Fruit fly (Drosophila melanogaster) whole organism, wandering third instar larva: Measurements from ENCODE around the gene CG7215.

Source experiments
- Abd-B ChIP-seq: fragments of >200 bp; optimal IDR thresholded peaks from 2 replicates; lab custom pipeline; 2017; ENCODE audit warnings: missing biosample characterization, missing genetic modification characterization
- CG32264 ChIP-seq: fragments of 200-800 bp; sonication (Bioruptor generic); optimal IDR thresholded peaks from 2 replicates; lab custom pipeline; 2016; ENCODE audit warnings: missing biosample characterization, missing genetic modification characterization
- CG9705 ChIP-seq: fragments of 200-800 bp; sonication (Bioruptor generic); optimal IDR thresholded peaks from 2 replicates; lab custom pipeline; 2018; ENCODE audit warnings: missing biosample characterization, mild to moderate bottlenecking, missing genetic modification characterization
- Dfd ChIP-seq: fragments of >200 bp; optimal IDR thresholded peaks from 2 replicates; lab custom pipeline; 2017; ENCODE audit warnings: missing biosample characterization, missing genetic modification characterization
- Dif ChIP-seq: fragments of 200-275, 200-300 bp; sonication (Bioruptor generic); optimal IDR thresholded peaks from 2 replicates; lab custom pipeline; 2018; ENCODE audit warnings: missing biosample characterization, missing genetic modification characterization; ENCODE audit not compliant: partially characterized antibody
- GATAd ChIP-seq: sonication (Bioruptor generic); optimal IDR thresholded peaks from 2 replicates; lab custom pipeline; 2016; ENCODE audit warnings: missing biosample characterization, missing genetic modification characterization
- HLH106 ChIP-seq: fragments of 200-800 bp; optimal IDR thresholded peaks from 3 replicates; lab custom pipeline; 2019; ENCODE audit warnings: missing biosample characterization, mild to moderate bottlenecking, missing genetic modification characterization, moderate library complexity
- Hnf4 ChIP-seq: fragments of 200-800 bp; sonication (Bioruptor generic); optimal IDR thresholded peaks from 2 replicates; lab custom pipeline; 2016; ENCODE audit warnings: missing biosample characterization, mild to moderate bottlenecking, missing genetic modification characterization
- Hr78 ChIP-seq: fragments of >200 bp; optimal IDR thresholded peaks from 2 replicates; lab custom pipeline; 2017; ENCODE audit warnings: missing biosample characterization, missing genetic modification characterization
- Hr83 ChIP-seq: fragments of 200-300 bp; sonication (Bioruptor generic); optimal IDR thresholded peaks from 2 replicates; lab custom pipeline; 2016; ENCODE audit warnings: missing biosample characterization, mild to moderate bottlenecking, missing genetic modification characterization, moderate library complexity; ENCODE audit not compliant: poor library complexity, severe bottlenecking
- Jra ChIP-seq: sonication (Bioruptor generic); optimal IDR thresholded peaks from 2 replicates; lab custom pipeline; 2016; ENCODE audit warnings: missing biosample characterization, missing genetic modification characterization
- Mio ChIP-seq: sonication (Bioruptor generic); optimal IDR thresholded peaks from 2 replicates; lab custom pipeline; 2016; ENCODE audit warnings: missing biosample characterization, missing genetic modification characterization
- Myc ChIP-seq: fragments of >200 bp; optimal IDR thresholded peaks from 2 replicates; lab custom pipeline; 2017
- N ChIP-seq: fragments of >200 bp; optimal IDR thresholded peaks from 2 replicates; lab custom pipeline; 2018; ENCODE audit warnings: missing biosample characterization, missing external identifiers, missing genetic modification characterization
- OdsH ChIP-seq: fragments of 200-800 bp; sonication (Bioruptor generic); optimal IDR thresholded peaks from 2 replicates; lab custom pipeline; 2016; ENCODE audit warnings: missing biosample characterization, mild to moderate bottlenecking, missing genetic modification characterization
- Rel ChIP-seq, 2 experiments: fragments of 200-800 bp; sonication (Bioruptor generic) in 1 of 2; optimal IDR thresholded peaks; 2 replicates in 1 of 2; 3 replicates in 1 of 2; lab custom pipeline; 2016 to 2019; ENCODE audit warnings: mild to moderate bottlenecking in 2 of 2, missing biosample characterization in 2 of 2, missing genetic modification characterization in 2 of 2, moderate library complexity in 1 of 2
- Sp1 ChIP-seq: fragments of 200-800 bp; sonication (Bioruptor generic); optimal IDR thresholded peaks from 3 replicates; lab custom pipeline; 2019; ENCODE audit warnings: missing biosample characterization, mild to moderate bottlenecking, missing genetic modification characterization, moderate library complexity
- Vsx2 ChIP-seq: fragments of 200-300, 225-300 bp; sonication (Bioruptor generic); optimal IDR thresholded peaks from 2 replicates; lab custom pipeline; 2018; ENCODE audit warnings: missing biosample characterization, missing genetic modification characterization; ENCODE audit not compliant: partially characterized antibody
- br ChIP-seq: fragments of 200-800 bp; sonication (Bioruptor generic); optimal IDR thresholded peaks from 2 replicates; lab custom pipeline; 2016; ENCODE audit warnings: missing biosample characterization, missing genetic modification characterization
- brk ChIP-seq: fragments of 200-800 bp; sonication (Bioruptor generic); optimal IDR thresholded peaks from 2 replicates; lab custom pipeline; 2016; ENCODE audit warnings: missing biosample characterization, mild to moderate bottlenecking, missing genetic modification characterization
- dl ChIP-seq, 2 experiments: fragments of 175-275, 200-275 bp in 1 of 2; fragments of 200-275 bp in 1 of 2; sonication (Bioruptor generic); optimal IDR thresholded peaks; lab custom pipeline; 2018; ENCODE audit warnings: mild to moderate bottlenecking in 2 of 2, missing biosample characterization in 2 of 2, missing genetic modification characterization in 2 of 2, moderate library complexity in 2 of 2; ENCODE audit not compliant: partially characterized antibody in 2 of 2, insufficient read depth in 1 of 2
- dmrt93B ChIP-seq: fragments of 200-800 bp; sonication (Bioruptor generic); optimal IDR thresholded peaks from 2 replicates; lab custom pipeline; 2018; ENCODE audit warnings: missing biosample characterization, mild to moderate bottlenecking, missing genetic modification characterization
- dsf ChIP-seq: sonication (Bioruptor generic); optimal IDR thresholded peaks from 2 replicates; lab custom pipeline; 2016; ENCODE audit warnings: missing biosample characterization, missing genetic modification characterization, borderline replicate concordance
- ey ChIP-seq: fragments of 200-800 bp; sonication (Bioruptor generic); optimal IDR thresholded peaks from 2 replicates; lab custom pipeline; 2016; ENCODE audit warnings: missing biosample characterization, missing genetic modification characterization
- foxo ChIP-seq, 2 experiments: fragments of 200-800 bp; sonication (Bioruptor generic); optimal IDR thresholded peaks; 2 replicates in 1 of 2; 3 replicates in 1 of 2; lab custom pipeline; 2016 to 2017; ENCODE audit warnings: missing biosample characterization in 2 of 2, missing genetic modification characterization in 2 of 2
- fru ChIP-seq: fragments of 200-800 bp; sonication (Bioruptor generic); optimal IDR thresholded peaks from 3 replicates; lab custom pipeline; 2016; ENCODE audit warnings: missing biosample characterization, mild to moderate bottlenecking, missing genetic modification characterization
- h ChIP-seq: fragments of 200-800 bp; sonication (Bioruptor generic); optimal IDR thresholded peaks from 3 replicates; lab custom pipeline; 2016; ENCODE audit warnings: missing biosample characterization, mild to moderate bottlenecking, missing genetic modification characterization
- jim ChIP-seq: fragments of 175-275, 200-325 bp; sonication (Bioruptor generic); optimal IDR thresholded peaks from 2 replicates; lab custom pipeline; 2016; ENCODE audit warnings: missing biosample characterization, mild to moderate bottlenecking, missing genetic modification characterization
- lola ChIP-seq: fragments of >200 bp; optimal IDR thresholded peaks from 2 replicates; lab custom pipeline; 2017; ENCODE audit warnings: missing biosample characterization, missing genetic modification characterization
- pan ChIP-seq: fragments of >200 bp; optimal IDR thresholded peaks from 2 replicates; lab custom pipeline; 2017
- psq ChIP-seq: fragments of 200-800 bp; sonication (Bioruptor generic); optimal IDR thresholded peaks from 3 replicates; lab custom pipeline; 2017; ENCODE audit warnings: missing biosample characterization, mild to moderate bottlenecking, missing genetic modification characterization, moderate library complexity
- rgr ChIP-seq: fragments of 200-800 bp; sonication (Bioruptor generic); optimal IDR thresholded peaks from 3 replicates; lab custom pipeline; 2016; ENCODE audit warnings: missing biosample characterization, mild to moderate bottlenecking, missing genetic modification characterization
- sage ChIP-seq: fragments of 200-800 bp; sonication (Bioruptor generic); optimal IDR thresholded peaks from 2 replicates; lab custom pipeline; 2016; ENCODE audit warnings: missing biosample characterization, mild to moderate bottlenecking, missing genetic modification characterization
- sv ChIP-seq: fragments of 200-800 bp; sonication (Bioruptor generic); optimal IDR thresholded peaks from 3 replicates; lab custom pipeline; 2016; ENCODE audit warnings: missing biosample characterization, missing genetic modification characterization
- usp ChIP-seq: fragments of >200 bp; optimal IDR thresholded peaks from 2 replicates; lab custom pipeline; 2017; ENCODE audit warnings: missing biosample characterization, missing genetic modification characterization
- woc ChIP-seq: sonication (Bioruptor generic); optimal IDR thresholded peaks from 2 replicates; lab custom pipeline; 2016; ENCODE audit warnings: missing biosample characterization, mild to moderate bottlenecking, missing genetic modification characterization

CG7215 gene

DNA sequence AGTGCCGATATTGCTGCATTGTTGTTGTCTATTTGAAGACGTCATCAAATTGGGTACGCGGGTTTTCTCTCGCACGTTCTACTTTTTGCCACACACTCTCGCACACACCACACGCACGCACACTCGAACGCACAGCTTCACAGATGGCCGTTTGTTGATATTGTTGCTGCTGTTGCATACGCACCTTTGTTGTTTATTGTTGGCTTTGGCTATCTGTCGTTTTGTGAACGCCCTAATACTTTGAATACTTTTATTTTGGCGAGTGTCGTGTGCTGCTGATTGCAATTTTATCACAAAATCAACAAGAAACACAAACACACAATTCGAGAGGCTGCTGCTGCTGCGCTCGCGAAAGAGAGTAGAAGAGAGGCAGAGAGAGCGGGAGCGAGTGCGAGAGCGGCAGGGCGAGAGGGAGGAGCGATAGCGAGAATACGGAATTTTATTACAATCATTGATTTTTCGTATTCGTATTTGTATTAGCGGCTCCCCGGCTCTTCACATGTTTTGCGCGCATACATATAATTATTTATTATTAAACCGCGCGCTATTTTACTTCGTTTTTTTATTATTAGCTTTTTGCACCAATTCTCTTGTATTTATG is 31.5 kb upstream of the CG7215 start:
- TF ChIP-seq GATAd (GFP tag; lab: Kevin White, UChicago) (no peak), Myc (lab: Kevin White, UChicago) (no peak), foxo (GFP tag; optimal IDR thresholded peaks at IDR 0.05; lab: Kevin White, UChicago) (peak; percentile 37 to 76), Hr83 (peak; percentile 69), h (GFP tag; lab: Kevin White, UChicago) (peak; percentile 80), usp (GFP tag; lab: Kevin White, UChicago) (no peak), rgr (GFP tag; lab: Kevin White, UChicago) (peak; percentile 63), brk (GFP tag; lab: Kevin White, UChicago) (peak; percentile 83), Dif (GFP tag; lab: Kevin White, UChicago) (peak; percentile 99), Sp1 (GFP tag; lab: Kevin White, UChicago) (peak; percentile 54), N (GFP tag; lab: Kevin White, UChicago) (peak; percentile 28), fru (GFP tag; lab: Kevin White, UChicago) (peak; percentile 66), lola (no peak), Hnf4 (GFP tag; lab: Kevin White, UChicago) (peak; percentile 38), br (peak; percentile 57), Vsx2 (GFP tag; lab: Kevin White, UChicago) (peak; percentile 96), dsf (peak; percentile 64), Jra (peak; percentile 63), OdsH (GFP tag; lab: Kevin White, UChicago) (peak; percentile 52), Hr78 (GFP tag; lab: Kevin White, UChicago) (no peak), CG9705 (GFP tag; lab: Kevin White, UChicago) (no peak), HLH106 (tag; lab: Kevin White, UChicago) (peak; percentile 10), Rel (GFP tag; optimal IDR thresholded peaks at IDR 0.05; lab: Kevin White, UChicago) (peak; percentile 80), Rel (tag; optimal IDR thresholded peaks at IDR 0.05; lab: Kevin White, UChicago) (no peak), CG32264 (peak; percentile 8), Dfd (GFP tag; lab: Kevin White, UChicago) (no peak), dl (GFP tag; optimal IDR thresholded peaks at IDR 0.05; lab: Kevin White, UChicago; ENCODE audit: insufficient read depth in 1 of 2, partially characterized antibody in 2 of 2) (peak; percentile 95 to 98), sage (peak; percentile 65), Mio (GFP tag; lab: Kevin White, UChicago) (no peak)

DNA sequence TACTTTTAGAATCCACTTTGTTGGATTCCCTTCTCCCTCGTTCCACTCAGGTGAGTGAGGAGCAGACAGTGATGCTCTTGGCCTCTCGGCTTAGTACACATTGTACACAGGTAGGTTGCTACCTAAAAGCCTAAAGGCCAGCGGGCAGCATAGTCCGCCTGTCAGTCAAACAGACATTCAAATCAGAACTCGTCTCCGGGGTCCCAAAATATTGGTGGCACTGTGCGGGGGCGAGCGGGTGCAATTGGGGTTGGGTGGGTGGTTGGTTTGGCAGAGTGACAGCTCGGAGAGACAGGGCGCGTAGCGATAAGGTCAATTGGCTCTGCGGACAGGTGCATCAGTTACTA is 30.7 kb upstream of the CG7215 start:
- TF ChIP-seq Hr83 (no peak), HLH106 (tag; lab: Kevin White, UChicago) (no peak), Dfd (GFP tag; lab: Kevin White, UChicago) (no peak), sv (GFP tag; lab: Kevin White, UChicago) (no peak), br (no peak), usp (GFP tag; lab: Kevin White, UChicago) (no peak), woc (peak; percentile 34), dsf (no peak)
- TF ChIP-seq, all 38 proteins: peak for 1

DNA sequence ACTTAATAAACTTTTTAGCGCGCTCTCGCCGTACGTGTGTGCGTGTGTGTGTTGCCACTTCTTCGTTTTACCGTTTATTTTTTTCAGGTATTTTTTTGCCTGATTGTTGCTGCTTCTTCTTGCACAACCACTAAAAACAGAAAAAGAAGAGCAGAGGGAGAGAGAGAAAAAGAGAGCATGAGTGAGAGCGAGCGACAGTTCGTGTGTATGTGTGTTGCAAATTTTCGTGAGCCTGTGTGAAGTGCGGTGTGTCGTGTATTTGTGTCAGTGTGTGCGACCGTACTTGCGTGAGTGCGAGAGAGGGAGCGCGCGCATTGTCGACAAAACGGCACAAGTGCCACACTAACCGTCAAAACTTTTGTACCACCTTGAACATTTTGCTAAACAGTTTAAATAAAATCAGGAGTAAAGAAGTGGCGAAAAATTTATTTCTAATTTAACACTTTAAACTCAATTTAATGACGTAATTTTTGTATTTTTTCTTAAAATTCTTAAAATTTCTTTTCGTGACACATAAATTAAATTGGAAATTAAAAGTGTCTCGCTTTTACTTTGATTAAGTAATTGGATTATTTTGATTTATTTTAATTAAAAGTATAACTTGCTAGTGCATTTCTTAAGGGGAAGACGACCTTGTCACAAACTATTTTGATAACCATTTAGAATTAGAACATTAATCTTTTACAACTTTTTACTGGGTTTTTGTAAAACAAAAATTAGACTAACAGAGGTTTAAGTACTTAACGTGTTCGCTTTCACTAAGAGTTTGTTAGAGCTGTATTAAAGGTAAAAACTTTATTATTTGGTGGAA is 30.1 kb upstream of the CG7215 start:
- TF ChIP-seq N (GFP tag; lab: Kevin White, UChicago) = peak; percentile 94
- no peak for TF ChIP-seq pan (lab: Kevin White, UChicago)
- TF ChIP-seq Myc (lab: Kevin White, UChicago) = no peak
- no peak for TF ChIP-seq CG9705 (GFP tag; lab: Kevin White, UChicago)
- no peak for TF ChIP-seq dsf
- TF ChIP-seq woc = peak; percentile 66
- peak; percentile 63 for TF ChIP-seq h (GFP tag; lab: Kevin White, UChicago)
- TF ChIP-seq jim = peak; percentile 77
- peak; percentile 33 for TF ChIP-seq rgr (GFP tag; lab: Kevin White, UChicago)
- peak; percentile 77 for TF ChIP-seq Hr83
- TF ChIP-seq OdsH (GFP tag; lab: Kevin White, UChicago) = peak; percentile 8
- peak; percentile 27 for TF ChIP-seq ey (GFP tag; lab: Kevin White, UChicago)
- TF ChIP-seq lola = no peak
- TF ChIP-seq Hnf4 (GFP tag; lab: Kevin White, UChicago) = peak; percentile 8
- peak; percentile 89 for TF ChIP-seq Rel (GFP tag; optimal IDR thresholded peaks at IDR 0.05; lab: Kevin White, UChicago)
- peak; percentile 58 for TF ChIP-seq Rel (tag; optimal IDR thresholded peaks at IDR 0.05; lab: Kevin White, UChicago)
- no peak for TF ChIP-seq usp (GFP tag; lab: Kevin White, UChicago)
- TF ChIP-seq Vsx2 (GFP tag; lab: Kevin White, UChicago) = peak; percentile 92
- peak; percentile 58 for TF ChIP-seq Hr78 (GFP tag; lab: Kevin White, UChicago)
- peak; percentile 56 for TF ChIP-seq dmrt93B (GFP tag; lab: Kevin White, UChicago)
- peak; percentile 18 for TF ChIP-seq CG32264
- TF ChIP-seq fru (GFP tag; lab: Kevin White, UChicago) = peak; percentile 68
- no peak for TF ChIP-seq br
- peak; percentile 9 for TF ChIP-seq Jra
- TF ChIP-seq sage = peak; percentile 80
- TF ChIP-seq Abd-B (GFP tag; lab: Kevin White, UChicago) = no peak
- peak; percentile 94 to 95 for TF ChIP-seq dl (GFP tag; optimal IDR thresholded peaks at IDR 0.05; lab: Kevin White, UChicago; ENCODE audit: insufficient read depth in 1 of 2, partially characterized antibody in 2 of 2)
- TF ChIP-seq foxo (GFP tag; optimal IDR thresholded peaks at IDR 0.05; lab: Kevin White, UChicago) = peak; percentile 65 to 89
- peak; percentile 53 for TF ChIP-seq HLH106 (tag; lab: Kevin White, UChicago)
- peak; percentile 60 for TF ChIP-seq Sp1 (GFP tag; lab: Kevin White, UChicago)
- peak; percentile 94 for TF ChIP-seq psq (GFP tag; lab: Kevin White, UChicago)
- peak; percentile 97 for TF ChIP-seq Dif (GFP tag; lab: Kevin White, UChicago)
- peak; percentile 48 for TF ChIP-seq sv (GFP tag; lab: Kevin White, UChicago)
